Worm (Caenorhabditis elegans) whole organism, L3 larva: ENCODE results near the gene F44E2.4.

Experiments
- R02D3.7 ChIP-seq: fragments of 150-350 bp; optimal IDR thresholded peaks from 2 replicates; lab custom pipeline; 2014; ENCODE audit warnings: missing biosample characterization, missing genetic modification characterization
- ZK546.5 ChIP-seq: sonication (generic microtip); optimal IDR thresholded peaks from 2 replicates; lab custom pipeline; 2017; ENCODE audit warnings: missing biosample characterization, missing genetic modification characterization
- aly-2 ChIP-seq: fragments of 150-350 bp; optimal IDR thresholded peaks from 2 replicates; lab custom pipeline; 2014; ENCODE audit warnings: missing biosample characterization, missing genetic modification characterization
- ama-1 ChIP-seq: fragments of 150-350 bp; optimal IDR thresholded peaks from 2 replicates; lab custom pipeline; 2018
- ceh-16 ChIP-seq: sonication (generic microtip); optimal IDR thresholded peaks from 2 replicates; lab custom pipeline; 2017; ENCODE audit warnings: missing biosample characterization, missing genetic modification characterization
- ceh-28 ChIP-seq: fragments of 150-350 bp; optimal IDR thresholded peaks from 2 replicates; lab custom pipeline; 2014; ENCODE audit warnings: missing biosample characterization, missing genetic modification reagents, missing genetic modification characterization
- ceh-82 ChIP-seq: fragments of 150-350 bp; optimal IDR thresholded peaks from 2 replicates; lab custom pipeline; 2014; ENCODE audit warnings: missing biosample characterization, missing genetic modification characterization
- ceh-9 ChIP-seq: sonication (generic microtip); optimal IDR thresholded peaks from 2 replicates; lab custom pipeline; 2018; ENCODE audit warnings: missing biosample characterization, missing genetic modification characterization
- daf-12 ChIP-seq: fragments of 150-350 bp; optimal IDR thresholded peaks from 2 replicates; lab custom pipeline; 2014; ENCODE audit warnings: missing biosample characterization, missing genetic modification reagents, missing genetic modification characterization
- egl-27 ChIP-seq: sonication (generic microtip); optimal IDR thresholded peaks from 4 replicates; lab custom pipeline; 2017; ENCODE audit warnings: missing biosample characterization, missing genetic modification reagents, missing genetic modification characterization
- egl-5 ChIP-seq: fragments of 150-350 bp; optimal IDR thresholded peaks from 2 replicates; lab custom pipeline; 2017; ENCODE audit warnings: missing biosample characterization, missing genetic modification reagents, missing genetic modification characterization, inconsistent platforms
- elt-1 ChIP-seq: fragments of 150-350 bp; optimal IDR thresholded peaks from 2 replicates; lab custom pipeline; 2014; ENCODE audit warnings: missing biosample characterization, missing genetic modification characterization
- elt-2 ChIP-seq: sonication (generic microtip); optimal IDR thresholded peaks from 2 replicates; lab custom pipeline; 2016; ENCODE audit warnings: missing genetic modification reagents, mild to moderate bottlenecking, missing genetic modification characterization, missing compliant biosample characterization
- elt-3 ChIP-seq, 3 experiments: fragments of 150-350 bp in 1 of 3; sonication (generic microtip) in 2 of 3; optimal IDR thresholded peaks; 2 replicates in 2 of 3; 4 replicates in 1 of 3; lab custom pipeline; 2014 to 2017; ENCODE audit warnings: missing biosample characterization in 3 of 3, missing genetic modification characterization in 3 of 3
- eor-1 ChIP-seq, 2 experiments: fragments of 150-350 bp; optimal IDR thresholded peaks; 2 replicates each; lab custom pipeline; 2014 to 2018; ENCODE audit warnings: missing biosample characterization in 2 of 2, missing genetic modification characterization in 2 of 2
- fkh-10 ChIP-seq: sonication (generic microtip); optimal IDR thresholded peaks from 2 replicates; lab custom pipeline; 2017; ENCODE audit warnings: missing biosample characterization, missing genetic modification reagents, missing genetic modification characterization
- fkh-2 ChIP-seq: fragments of 150-350 bp; optimal IDR thresholded peaks from 2 replicates; lab custom pipeline; 2014; ENCODE audit warnings: missing biosample characterization, missing genetic modification reagents, missing genetic modification characterization
- fos-1 ChIP-seq: fragments of 150-350 bp; optimal IDR thresholded peaks from 2 replicates; lab custom pipeline; 2014; ENCODE audit warnings: missing biosample characterization, missing genetic modification characterization
- hmg-11 ChIP-seq: sonication (generic microtip); optimal IDR thresholded peaks from 2 replicates; lab custom pipeline; 2016; ENCODE audit warnings: missing genetic modification characterization, missing compliant biosample characterization
- jun-1 ChIP-seq: fragments of 150-350 bp; optimal IDR thresholded peaks from 2 replicates; lab custom pipeline; 2014; ENCODE audit warnings: missing biosample characterization, missing genetic modification reagents, missing genetic modification characterization
- lin-15B ChIP-seq: fragments of 150-350 bp; optimal IDR thresholded peaks from 2 replicates; lab custom pipeline; 2014; ENCODE audit warnings: missing biosample characterization, missing genetic modification characterization
- lin-39 ChIP-seq: fragments of 150-350 bp; optimal IDR thresholded peaks from 2 replicates; lab custom pipeline; 2018; ENCODE audit warnings: missing biosample characterization, missing genetic modification reagents, missing genetic modification characterization
- lsy-12 ChIP-seq: sonication (generic microtip); optimal IDR thresholded peaks from 2 replicates; lab custom pipeline; 2016; ENCODE audit warnings: mild to moderate bottlenecking, missing genetic modification characterization, missing compliant biosample characterization
- mdl-1 ChIP-seq: fragments of 150-350 bp; optimal IDR thresholded peaks from 2 replicates; lab custom pipeline; 2014; ENCODE audit warnings: missing biosample characterization, missing genetic modification characterization
- mml-1 ChIP-seq: fragments of 150-350 bp; sonication (generic microtip); optimal IDR thresholded peaks from 3 replicates; lab custom pipeline; 2014; ENCODE audit warnings: missing biosample characterization, missing genetic modification characterization
- nfya-1 ChIP-seq: sonication (generic microtip); optimal IDR thresholded peaks from 2 replicates; lab custom pipeline; 2017; ENCODE audit warnings: missing genetic modification characterization, mild to moderate bottlenecking, missing compliant biosample characterization, antibody characterized with exemption, moderate library complexity; ENCODE audit not compliant: insufficient read depth
- nhr-11 ChIP-seq: fragments of 150-350 bp; optimal IDR thresholded peaks from 2 replicates; lab custom pipeline; 2014; ENCODE audit warnings: missing biosample characterization, missing genetic modification characterization
- nhr-12 ChIP-seq: fragments of 150-350 bp; optimal IDR thresholded peaks from 2 replicates; lab custom pipeline; 2014; ENCODE audit warnings: missing biosample characterization, missing genetic modification characterization
- nhr-23 ChIP-seq: fragments of 150-350 bp; optimal IDR thresholded peaks from 2 replicates; lab custom pipeline; 2014; ENCODE audit warnings: missing biosample characterization, missing genetic modification reagents, missing genetic modification characterization
- nhr-237 ChIP-seq: fragments of 150-350 bp; optimal IDR thresholded peaks from 2 replicates; lab custom pipeline; 2014; ENCODE audit warnings: missing biosample characterization, missing genetic modification characterization
- nhr-25 ChIP-seq: sonication (generic microtip); optimal IDR thresholded peaks from 2 replicates; lab custom pipeline; 2017; ENCODE audit warnings: missing biosample characterization, missing genetic modification characterization
- nhr-28 ChIP-seq: fragments of 150-350 bp; optimal IDR thresholded peaks from 2 replicates; lab custom pipeline; 2014; ENCODE audit warnings: missing biosample characterization, missing genetic modification characterization
- nhr-43 ChIP-seq: sonication (generic microtip); optimal IDR thresholded peaks from 2 replicates; lab custom pipeline; 2016; ENCODE audit warnings: mild to moderate bottlenecking, missing genetic modification characterization, missing compliant biosample characterization; ENCODE audit not compliant: poor library complexity, severe bottlenecking
- nhr-67 ChIP-seq: fragments of 150-350 bp; optimal IDR thresholded peaks from 2 replicates; lab custom pipeline; 2014; ENCODE audit warnings: missing biosample characterization, missing genetic modification characterization
- nhr-76 ChIP-seq: fragments of 150-350 bp; sonication (generic microtip); optimal IDR thresholded peaks from 5 replicates; lab custom pipeline; 2014; ENCODE audit warnings: missing biosample characterization, missing genetic modification characterization
- nhr-77 ChIP-seq: fragments of 150-350 bp; optimal IDR thresholded peaks from 2 replicates; lab custom pipeline; 2014; ENCODE audit warnings: missing biosample characterization, missing genetic modification characterization
- pha-4 ChIP-seq: fragments of 150-350 bp; optimal IDR thresholded peaks from 2 replicates; lab custom pipeline; 2014; ENCODE audit warnings: missing biosample characterization, missing genetic modification reagents, missing genetic modification characterization
- pqm-1 ChIP-seq: fragments of 150-350 bp; optimal IDR thresholded peaks from 2 replicates; lab custom pipeline; 2017; ENCODE audit warnings: missing biosample characterization, missing genetic modification characterization, inconsistent platforms
- sea-2 ChIP-seq: fragments of 150-350 bp; sonication (generic microtip); optimal IDR thresholded peaks from 4 replicates; lab custom pipeline; 2014; ENCODE audit warnings: missing biosample characterization, missing genetic modification reagents, missing genetic modification characterization
- skn-1 ChIP-seq: fragments of 150-350 bp; optimal IDR thresholded peaks from 2 replicates; lab custom pipeline; 2014; ENCODE audit warnings: missing biosample characterization, missing genetic modification characterization
- snpc-4 ChIP-seq: fragments of 150-350 bp; optimal IDR thresholded peaks from 2 replicates; lab custom pipeline; 2014; ENCODE audit warnings: missing biosample characterization, missing genetic modification characterization
- tbx-2 ChIP-seq: sonication (generic microtip); optimal IDR thresholded peaks from 2 replicates; lab custom pipeline; 2016; ENCODE audit warnings: mild to moderate bottlenecking, missing genetic modification characterization, missing compliant biosample characterization
- unc-39 ChIP-seq: sonication (generic microtip); optimal IDR thresholded peaks from 4 replicates; lab custom pipeline; 2017; ENCODE audit warnings: missing biosample characterization, missing genetic modification characterization
- unc-62 ChIP-seq: fragments of 150-350 bp; sonication (generic microtip); optimal IDR thresholded peaks from 4 replicates; lab custom pipeline; 2014; ENCODE audit warnings: missing biosample characterization, missing genetic modification reagents, missing genetic modification characterization
- zag-1 ChIP-seq: fragments of 150-350 bp; optimal IDR thresholded peaks from 2 replicates; lab custom pipeline; 2014; ENCODE audit warnings: missing biosample characterization, missing genetic modification characterization
- ztf-11 ChIP-seq: fragments of 150-350 bp; optimal IDR thresholded peaks from 2 replicates; lab custom pipeline; 2014; ENCODE audit warnings: missing biosample characterization, missing genetic modification characterization
- ztf-4 ChIP-seq: fragments of 150-350 bp; optimal IDR thresholded peaks from 2 replicates; lab custom pipeline; 2014; ENCODE audit warnings: missing biosample characterization, missing genetic modification characterization

The F44E2.4 gene

ce11 chrIII:8838075-8838474 is at the start of gene F44E2.4:
F44E2.4 (minus strand) TSS chrIII:8838424.
- peak; percentile 77 for TF ChIP-seq elt-1
- no peak for TF ChIP-seq nhr-43 (tag; lab: Kevin White, UChicago)
- no peak for TF ChIP-seq fos-1 (tag; lab: Kevin White, UChicago)
- no peak for TF ChIP-seq ceh-9 (tag; lab: Kevin White, UChicago)
- no peak for TF ChIP-seq elt-2

DNA sequence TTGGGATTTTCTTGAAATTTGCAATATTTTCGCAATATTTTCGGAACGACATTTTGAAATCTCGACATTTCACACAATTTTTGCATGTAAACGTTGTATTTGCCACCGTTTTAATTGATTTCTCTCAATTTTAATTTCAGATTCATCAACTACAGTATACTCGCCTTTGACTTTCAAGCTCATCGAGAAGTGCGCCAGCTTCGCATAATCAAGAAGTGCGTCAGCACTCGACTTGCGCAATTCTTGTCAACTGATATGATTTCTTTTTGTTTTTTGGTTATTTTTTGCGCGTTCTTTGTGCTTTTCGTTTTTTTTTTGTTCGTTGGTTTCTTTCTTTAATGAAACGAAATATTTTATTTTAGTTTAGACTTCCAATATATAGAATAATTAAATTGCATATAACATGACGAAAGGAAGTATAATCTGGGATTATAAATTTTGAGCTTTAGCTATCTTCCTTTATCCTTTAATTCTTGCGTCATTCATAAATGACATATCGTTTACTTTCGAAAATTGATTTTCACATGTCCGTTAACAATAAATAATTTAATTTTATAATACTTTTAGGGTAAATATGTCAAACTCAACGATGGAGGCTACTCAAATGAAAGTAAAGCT is 49.1 kb upstream of the F44E2.4 start, which contains the start of gene famh-136:
Gene famh-136, plus strand, starts transcription at position 568 of the 618 bp plus-strand sequence.
- TF ChIP-seq ZK546.5 (tag; lab: Kevin White, UChicago) (no peak), zag-1 (tag; lab: Kevin White, UChicago) (no peak), skn-1 (tag; lab: Kevin White, UChicago) (peak; percentile 47), nhr-28 (no peak), lsy-12 (peak; percentile 57), elt-2 (peak; percentile 84), fkh-2 (tag; lab: Kevin White, UChicago) (no peak), nhr-25 (tag; lab: Kevin White, UChicago) (peak; percentile 14), R02D3.7 (tag; lab: Kevin White, UChicago) (peak; percentile 48), elt-3 (tag; optimal IDR thresholded peaks at IDR 0.05; lab: Kevin White, UChicago) (no peak), egl-27 (tag; lab: Kevin White, UChicago) (no peak), unc-62 (no peak), snpc-4 (tag; lab: Kevin White, UChicago) (peak; percentile 88), nhr-11 (tag; lab: Kevin White, UChicago) (peak; percentile 68), nhr-76 (no peak), ceh-16 (tag; lab: Kevin White, UChicago) (no peak), nhr-23 (no peak), fos-1 (tag; lab: Kevin White, UChicago) (no peak), ceh-82 (tag; lab: Kevin White, UChicago) (no peak), aly-2 (tag; lab: Kevin White, UChicago) (no peak), ceh-28 (tag; lab: Kevin White, UChicago) (peak; percentile 71), unc-39 (tag; lab: Kevin White, UChicago) (no peak), ceh-9 (tag; lab: Kevin White, UChicago) (no peak), ama-1 (no peak), lin-15B (tag; lab: Kevin White, UChicago) (peak; percentile 77), egl-5 (tag; lab: Kevin White, UChicago) (peak; percentile 23), mdl-1 (tag; lab: Kevin White, UChicago) (no peak), nhr-67 (tag; lab: Kevin White, UChicago) (no peak), sea-2 (GFP tag; lab: Kevin White, UChicago) (no peak), nhr-237 (tag; lab: Kevin White, UChicago) (no peak), nhr-77 (tag; lab: Kevin White, UChicago) (peak; percentile 22), pqm-1 (peak; percentile 58), lin-39 (peak; percentile 65), nhr-43 (tag; lab: Kevin White, UChicago) (peak; percentile 82), mml-1 (tag; lab: Kevin White, UChicago) (no peak), daf-12 (tag; lab: Kevin White, UChicago) (no peak), eor-1 (tag; optimal IDR thresholded peaks at IDR 0.05; lab: Kevin White, UChicago) (no peak), ztf-11 (tag; lab: Kevin White, UChicago) (no peak), nhr-12 (tag; lab: Kevin White, UChicago) (no peak), tbx-2 (tag; lab: Kevin White, UChicago) (peak; percentile 69), fkh-10 (GFP tag; lab: Kevin White, UChicago) (no peak), elt-1 (no peak), jun-1 (tag; lab: Kevin White, UChicago) (peak; percentile 69), pha-4 (tag; lab: Kevin White, UChicago) (peak; percentile 95), ztf-4 (peak; percentile 9), nfya-1 (tag; lab: Kevin White, UChicago) (peak; percentile 86), hmg-11 (tag; lab: Kevin White, UChicago) (peak; percentile 48)
- TF ChIP-seq, all 47 proteins: peak for 20
